Worm (Caenorhabditis elegans) whole organism, late embryonic: ENCODE measurements around the gene alh-12.

Experiments used
- ceh-18 ChIP-seq: sonication (generic microtip); optimal IDR thresholded peaks from 2 replicates; lab custom pipeline; 2016; ENCODE audit warnings: missing genetic modification characterization, missing compliant biosample characterization
- ceh-45 ChIP-seq: fragments of 200-800 bp; sonication (Bioruptor generic); IDR thresholded peaks from 2 replicates; pipeline ENCODE4 v1.3.6; 2022; ENCODE audit warnings: missing genetic modification reagents, missing genetic modification characterization, missing compliant biosample characterization
- ceh-9 ChIP-seq: sonication (generic microtip); optimal IDR thresholded peaks from 2 replicates; lab custom pipeline; 2016; ENCODE audit warnings: mild to moderate bottlenecking, missing genetic modification characterization, inconsistent platforms, missing compliant biosample characterization
- dmd-4 ChIP-seq: sonication (generic microtip); optimal IDR thresholded peaks from 2 replicates; lab custom pipeline; 2016; ENCODE audit warnings: borderline replicate concordance, missing genetic modification characterization, missing compliant biosample characterization
- ets-4 ChIP-seq: sonication (generic microtip); optimal IDR thresholded peaks from 2 replicates; lab custom pipeline; 2016; ENCODE audit warnings: missing genetic modification characterization, missing compliant biosample characterization
- gmeb-2 ChIP-seq: sonication (generic microtip); optimal IDR thresholded peaks from 2 replicates; lab custom pipeline; 2016; ENCODE audit warnings: missing genetic modification characterization, inconsistent platforms, missing compliant biosample characterization
- pqm-1 ChIP-seq: sonication (generic microtip); optimal IDR thresholded peaks from 2 replicates; lab custom pipeline; 2016; ENCODE audit warnings: missing genetic modification characterization, missing compliant biosample characterization
- sdc-2 ChIP-seq: sonication (generic microtip); optimal IDR thresholded peaks from 2 replicates; lab custom pipeline; 2016; ENCODE audit warnings: missing genotype, missing genetic modification characterization, missing compliant biosample characterization
- syd-9 ChIP-seq: sonication (generic microtip); optimal IDR thresholded peaks from 2 replicates; lab custom pipeline; 2016; ENCODE audit warnings: mild to moderate bottlenecking, missing genetic modification characterization, moderate library complexity, missing compliant biosample characterization
- tbx-2 ChIP-seq: sonication (generic microtip); optimal IDR thresholded peaks from 2 replicates; lab custom pipeline; 2016; ENCODE audit warnings: missing genetic modification characterization, missing compliant biosample characterization
- ttx-3 ChIP-seq: sonication (generic microtip); optimal IDR thresholded peaks from 2 replicates; lab custom pipeline; 2016; ENCODE audit warnings: missing genetic modification reagents, missing genetic modification characterization, missing compliant biosample characterization
- unc-55 ChIP-seq: sonication (generic microtip); optimal IDR thresholded peaks from 2 replicates; lab custom pipeline; 2017; ENCODE audit warnings: missing biosample characterization, missing genetic modification reagents, missing genetic modification characterization

DNA sequence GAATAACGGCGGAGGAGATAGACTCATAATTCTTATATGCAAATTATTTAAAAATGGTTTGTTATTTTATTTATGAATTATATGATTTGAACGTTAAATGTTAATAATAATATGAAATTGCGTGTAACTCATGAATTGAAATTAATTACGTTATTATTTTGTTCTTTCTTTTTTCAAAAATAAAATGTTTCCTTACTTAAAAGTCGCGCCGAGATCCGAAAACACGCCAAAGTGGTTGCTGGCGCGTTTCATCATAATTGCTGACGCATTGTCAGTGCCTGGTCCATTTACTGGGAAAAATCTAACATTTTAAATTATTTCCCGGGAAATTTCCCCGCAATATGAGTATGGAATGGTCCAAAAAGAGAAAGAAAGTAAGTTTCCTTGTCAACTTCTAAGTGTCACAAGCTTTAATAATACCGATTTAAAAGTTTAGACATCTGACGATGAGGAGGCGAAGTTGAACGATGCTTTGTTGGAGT is 45.6 kb downstream of the alh-12 start, which contains the start of the genes C07H6.9 and sap-140:
- TF ChIP-seq tbx-2 (no peak), pqm-1 (tag; lab: Kevin White, UChicago) (no peak), syd-9 (tag; lab: Kevin White, UChicago) (no peak), gmeb-2 (tag; lab: Kevin White, UChicago) (no peak), sdc-2 (no peak), ceh-45 (GFP tag; lab: Robert Waterston, UW) (no peak), ttx-3 (tag; lab: Kevin White, UChicago) (no peak), unc-55 (GFP tag; lab: Kevin White, UChicago) (no peak), ceh-18 (no peak), ets-4 (no peak), dmd-4 (tag; lab: Kevin White, UChicago) (no peak), ceh-9 (no peak)
